Worm (Caenorhabditis elegans): ENCODE measurements around the gene R160.12.

- no peak for TF ChIP-seq elt-2 (tag; optimal IDR thresholded peaks at IDR 0.05)
- no peak for TF ChIP-seq pha-4 (tag; optimal IDR thresholded peaks at IDR 0.05)
- no peak for TF ChIP-seq ceh-28 (tag; optimal IDR thresholded peaks at IDR 0.05)
- no peak for TF ChIP-seq unc-39 (tag; optimal IDR thresholded peaks at IDR 0.05)
- no peak for TF ChIP-seq ceh-9 (tag; optimal IDR thresholded peaks at IDR 0.05)
- no peak for TF ChIP-seq ama-1 (optimal IDR thresholded peaks at IDR 0.05)
- TF ChIP-seq hmg-11 (tag; optimal IDR thresholded peaks at IDR 0.05) = no peak
- TF ChIP-seq snpc-4 (tag; optimal IDR thresholded peaks at IDR 0.05) = no peak
- TF ChIP-seq mdl-1 (tag; optimal IDR thresholded peaks at IDR 0.05) = no peak
- TF ChIP-seq unc-62 (GFP tag; optimal IDR thresholded peaks at IDR 0.05) = no peak
These were observed 14.4 kb downstream of the R160.12 start, which contains the start of gene F14H12.17 for ce11 chrX:4363200-4363599.

All from whole organism, L3 larva.